Fruit fly (Drosophila melanogaster): Measurements from ENCODE around the gene Reph.

The Reph gene

DNA sequence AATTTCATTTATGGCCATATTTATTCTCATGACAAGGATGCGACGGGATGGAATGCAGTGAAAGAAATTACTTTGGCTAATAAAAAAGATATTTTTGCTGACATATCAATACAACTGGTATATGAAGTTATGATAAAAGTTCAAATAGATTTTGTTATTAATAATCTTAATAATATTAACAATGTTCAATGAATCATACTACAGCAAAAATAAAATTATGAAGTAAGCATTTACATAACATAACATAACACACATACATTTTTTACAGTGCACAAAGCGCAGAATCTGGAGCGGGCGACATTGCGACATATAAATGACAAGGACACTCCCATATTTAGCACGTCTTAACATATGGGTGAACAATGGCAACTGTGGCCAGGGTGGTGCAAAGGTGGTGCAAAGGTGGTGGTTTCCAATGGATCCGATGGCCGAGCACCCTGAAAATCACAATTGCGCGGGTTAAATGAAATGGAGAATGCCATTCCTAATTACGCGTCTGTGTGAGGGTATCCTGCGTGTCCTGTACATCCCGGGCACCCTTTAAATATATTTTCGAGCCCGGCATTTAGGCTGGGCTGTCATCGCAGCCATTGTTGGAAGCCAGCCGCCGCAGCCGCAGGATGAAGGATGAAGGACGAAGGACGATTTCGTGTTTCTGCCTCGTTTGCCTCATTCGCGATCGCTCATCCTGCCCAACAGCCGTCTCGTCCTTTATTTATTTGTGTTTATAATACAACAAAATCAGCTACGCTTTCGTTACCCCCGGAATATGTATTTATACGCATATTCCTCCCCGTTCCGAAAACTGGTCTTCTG, 41.8 kb downstream of the Reph start (continued):
- TF ChIP-seq C15 (GFP tag; IDR thresholded peaks at IDR 0.05) (no peak), Atf-2 (GFP tag; optimal IDR thresholded peaks at IDR 0.05) (no peak), pan (optimal IDR thresholded peaks at IDR 0.05) (no peak), pan (GFP tag; optimal IDR thresholded peaks at IDR 0.05 in 1 of 2, IDR thresholded peaks at IDR 0.05 in 1 of 2) (no peak), CG14667 (GFP tag; IDR thresholded peaks at IDR 0.05) (no peak), CG15696 (tag; optimal IDR thresholded peaks at IDR 0.05) (peak; percentile 44), CG6854 (GFP tag; optimal IDR thresholded peaks at IDR 0.05) (no peak), caup (GFP tag; optimal IDR thresholded peaks at IDR 0.05; ENCODE audit: severe bottlenecking) (no peak), CG3847 (GFP tag; IDR thresholded peaks at IDR 0.05) (no peak), CG1233 (GFP tag; optimal IDR thresholded peaks at IDR 0.05) (no peak), CG6765 (GFP tag; optimal IDR thresholded peaks at IDR 0.05) (no peak), pum (GFP tag; optimal IDR thresholded peaks at IDR 0.05) (no peak), tap (tag; optimal IDR thresholded peaks at IDR 0.05) (no peak), Hr78 (GFP tag; optimal IDR thresholded peaks at IDR 0.05) (no peak), sna (GFP tag; IDR thresholded peaks at IDR 0.05; ENCODE audit: partially characterized antibody) (no peak), CG17568 (GFP tag; optimal IDR thresholded peaks at IDR 0.05) (no peak), CG18476 (GFP tag; optimal IDR thresholded peaks at IDR 0.05) (no peak), wdn (GFP tag; IDR thresholded peaks at IDR 0.05) (no peak), Atf3 (GFP tag; optimal IDR thresholded peaks at IDR 0.05) (no peak), Camta (GFP tag; optimal IDR thresholded peaks at IDR 0.05) (no peak), NK7.1 (GFP tag; optimal IDR thresholded peaks at IDR 0.05) (no peak), CG3838 (GFP tag; optimal IDR thresholded peaks at IDR 0.05) (no peak), gsb (GFP tag; IDR thresholded peaks at IDR 0.05) (no peak), H2.0 (GFP tag; IDR thresholded peaks at IDR 0.05) (no peak), CG4404 (GFP tag; IDR thresholded peaks at IDR 0.05) (no peak), CG8388 (GFP tag; optimal IDR thresholded peaks at IDR 0.05) (peak; percentile 24), Mes4 (GFP tag; optimal IDR thresholded peaks at IDR 0.05) (no peak), croc (GFP tag; conservative IDR thresholded peaks at IDR 0.05) (no peak), maf-S (GFP tag; optimal IDR thresholded peaks at IDR 0.05) (no peak), CG32532 (GFP tag; IDR thresholded peaks at IDR 0.05) (no peak), klu (GFP tag; IDR thresholded peaks at IDR 0.05) (no peak), ind (GFP tag; optimal IDR thresholded peaks at IDR 0.05) (no peak), kay (GFP tag; optimal IDR thresholded peaks at IDR 0.05) (no peak), CG18599 (GFP tag; optimal IDR thresholded peaks at IDR 0.05) (no peak), lilli (GFP tag; optimal IDR thresholded peaks at IDR 0.05) (no peak), CG10959 (GFP tag; IDR thresholded peaks at IDR 0.05) (no peak), unpg (GFP tag; optimal IDR thresholded peaks at IDR 0.05) (peak; percentile 24), CG4617 (GFP tag; optimal IDR thresholded peaks at IDR 0.05; ENCODE audit: borderline replicate concordance) (no peak), tup (GFP tag; optimal IDR thresholded peaks at IDR 0.05) (no peak), ttk (GFP tag; IDR thresholded peaks at IDR 0.05) (no peak), hbn (GFP tag; IDR thresholded peaks at IDR 0.05; ENCODE audit: partially characterized antibody) (no peak), dimm (GFP tag; IDR thresholded peaks at IDR 0.05) (no peak), CG2678 (tag; optimal IDR thresholded peaks at IDR 0.05) (peak; percentile 24), Atf6 (GFP tag; IDR thresholded peaks at IDR 0.05) (no peak), zfh2 (GFP tag; optimal IDR thresholded peaks at IDR 0.05) (no peak), corto (GFP tag; optimal IDR thresholded peaks at IDR 0.05) (no peak), eve (GFP tag; optimal IDR thresholded peaks at IDR 0.05) (peak in 1 of 2 experiments; percentile 70), B-H1 (GFP tag; IDR thresholded peaks at IDR 0.05) (no peak), sc (optimal IDR thresholded peaks at IDR 0.05) (no peak), sc (GFP tag; optimal IDR thresholded peaks at IDR 0.05) (no peak), CG6813 (GFP tag; optimal IDR thresholded peaks at IDR 0.05) (no peak)
